Worm (Caenorhabditis elegans): Measurements from ENCODE around the gene clec-191.

DNA sequence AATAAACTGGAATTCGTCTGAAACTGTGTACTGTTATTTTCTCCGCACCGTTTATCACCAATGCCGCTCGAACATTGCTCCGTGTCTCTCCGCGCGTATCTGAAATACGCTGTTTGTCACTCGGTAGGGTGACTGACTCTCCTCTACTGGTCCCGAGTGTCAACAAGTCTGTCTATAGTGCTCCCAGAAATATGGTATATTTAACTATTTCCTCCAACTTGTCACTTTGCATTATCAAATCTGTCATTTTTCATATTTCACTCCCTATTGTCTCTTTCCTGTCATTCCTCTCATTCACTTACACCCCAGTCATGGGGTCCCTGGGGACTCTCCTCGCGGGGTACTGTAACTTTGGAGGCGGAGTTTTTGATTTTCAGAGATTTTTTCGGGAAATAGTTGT lies 26.1 kb downstream of the clec-191 start, which contains the start of gene hlh-17:
- TF ChIP-seq pha-4 (tag; optimal IDR thresholded peaks at IDR 0.05) (no peak), ama-1 (optimal IDR thresholded peaks at IDR 0.05) (no peak), sea-2 (GFP tag; optimal IDR thresholded peaks at IDR 0.05) (no peak), lin-39 (tag; optimal IDR thresholded peaks at IDR 0.05) (no peak), nhr-12 (tag; optimal IDR thresholded peaks at IDR 0.05) (no peak), zag-1 (tag; optimal IDR thresholded peaks at IDR 0.05) (no peak), nhr-76 (tag; optimal IDR thresholded peaks at IDR 0.05) (no peak), ceh-28 (tag; optimal IDR thresholded peaks at IDR 0.05) (no peak), ceh-82 (tag; optimal IDR thresholded peaks at IDR 0.05) (no peak), mdl-1 (tag; optimal IDR thresholded peaks at IDR 0.05) (no peak), elt-3 (tag; optimal IDR thresholded peaks at IDR 0.05) (no peak), lin-15B (tag; optimal IDR thresholded peaks at IDR 0.05) (no peak)

Measured in whole organism, L3 larva.